Fruit fly (Drosophila melanogaster) whole organism, embryonic: Measurements from ENCODE around the gene CG11674.

Experiments
- Atf-2 ChIP-seq: fragments of 200-800 bp; sonication (Bioruptor generic); optimal IDR thresholded peaks from 2 replicates; lab custom pipeline; 2016; ENCODE audit warnings: missing biosample characterization, missing genetic modification characterization
- CG10959 ChIP-seq: fragments of 200-800 bp; sonication (Bioruptor generic); IDR thresholded peaks from 2 replicates; pipeline ENCODE4 v1.3.6; 2022; ENCODE audit warnings: missing biosample characterization, missing genetic modification characterization
- CG11560 ChIP-seq: fragments of 200-800 bp; sonication (Bioruptor generic); IDR thresholded peaks from 3 replicates; pipeline ENCODE4 v1.3.6; 2022; ENCODE audit warnings: missing biosample characterization, missing genetic modification characterization
- CG30403 ChIP-seq: fragments of 200-800 bp; sonication (Bioruptor generic); optimal IDR thresholded peaks from 3 replicates; lab custom pipeline; 2016; ENCODE audit warnings: missing biosample characterization, missing genetic modification characterization
- CG30431 ChIP-seq: fragments of 200-800 bp; sonication (Bioruptor generic); optimal IDR thresholded peaks from 2 replicates; lab custom pipeline; 2017; ENCODE audit warnings: missing biosample characterization, missing genetic modification characterization
- ken ChIP-seq: fragments of 200-800 bp; sonication (Bioruptor generic); IDR thresholded peaks from 3 replicates; pipeline ENCODE4 v1.3.6; 2022; ENCODE audit warnings: missing biosample characterization, missing genetic modification characterization
- luna ChIP-seq: fragments of 200-800 bp; sonication (Bioruptor generic); optimal IDR thresholded peaks from 2 replicates; lab custom pipeline; 2016; ENCODE audit warnings: missing biosample characterization, missing genetic modification characterization
- stc ChIP-seq: fragments of 200-800 bp; sonication (Bioruptor generic); IDR thresholded peaks from 2 replicates; pipeline ENCODE4 v1.3.6; 2022; ENCODE audit warnings: missing biosample characterization, missing genetic modification characterization

- peak; percentile 26; the same call in 1 of the 3 replicates for TF ChIP-seq CG11560 (tag; lab: Robert Waterston, UW)
- TF ChIP-seq luna (GFP tag; lab: Kevin White, UChicago): no peak
- peak; percentile 27 for TF ChIP-seq CG30403 (GFP tag; lab: Kevin White, UChicago)
- TF ChIP-seq stc (GFP tag; lab: Robert Waterston, UW): 0 out of 2 replicates have a peak, but pooled peaks have one; percentile 31
- TF ChIP-seq CG10959 (GFP tag; lab: Robert Waterston, UW): no peak
- no peak for TF ChIP-seq Atf-2 (GFP tag; lab: Kevin White, UChicago)
- no peak for TF ChIP-seq ken (GFP tag; lab: Robert Waterston, UW)
- TF ChIP-seq CG30431: no peak
Observed at dm6 chrX:14214505-14215449, 10.9 kb downstream of the CG11674 start.
